Worm (Caenorhabditis elegans) whole organism, L1 larva: ENCODE data around the gene F45D3.2.

Source experiments
- C04F5.9 ChIP-seq: sonication (generic microtip); optimal IDR thresholded peaks from 2 replicates; lab custom pipeline; 2016; ENCODE audit warnings: missing genetic modification characterization, missing compliant biosample characterization
- C34B4.2 ChIP-seq: sonication (generic microtip); optimal IDR thresholded peaks from 2 replicates; lab custom pipeline; 2017; ENCODE audit warnings: mild to moderate bottlenecking, missing genetic modification characterization, missing compliant biosample characterization
- alr-1 ChIP-seq: fragments of 200-800 bp; sonication (Bioruptor generic); optimal IDR thresholded peaks from 2 replicates; lab custom pipeline; 2018; ENCODE audit warnings: borderline replicate concordance, mild to moderate bottlenecking, missing genetic modification characterization, missing compliant biosample characterization
- aly-2 ChIP-seq: fragments of 150-350 bp; optimal IDR thresholded peaks from 2 replicates; lab custom pipeline; 2014; ENCODE audit warnings: missing biosample characterization, missing genetic modification characterization
- ama-1 ChIP-seq: fragments of 150-350 bp; optimal IDR thresholded peaks from 2 replicates; lab custom pipeline; 2014
- blmp-1 ChIP-seq: fragments of 150-350 bp; optimal IDR thresholded peaks from 2 replicates; lab custom pipeline; 2014; ENCODE audit warnings: missing biosample characterization, missing genetic modification characterization
- ceh-82 ChIP-seq, 3 experiments: fragments of 150-350 bp in 1 of 3; sonication (generic microtip) in 2 of 3; optimal IDR thresholded peaks; 2 replicates each; lab custom pipeline; 2014 to 2017; ENCODE audit warnings: missing biosample characterization in 3 of 3, missing genetic modification characterization in 3 of 3
- dpl-1 ChIP-seq, 3 experiments: fragments of 150-350 bp in 2 of 3; sonication (generic microtip) in 1 of 3; optimal IDR thresholded peaks; 2 replicates each; lab custom pipeline; 2014 to 2017; ENCODE audit warnings: missing biosample characterization in 3 of 3, missing genetic modification characterization in 3 of 3, missing genetic modification reagents in 3 of 3
- efl-3 ChIP-seq: fragments of 200-800 bp; sonication (Bioruptor generic); optimal IDR thresholded peaks from 2 replicates; lab custom pipeline; 2018; ENCODE audit warnings: mild to moderate bottlenecking, missing genetic modification characterization, missing compliant biosample characterization
- egl-13 ChIP-seq: sonication (generic microtip); optimal IDR thresholded peaks from 2 replicates; lab custom pipeline; 2016; ENCODE audit warnings: missing genotype, missing genetic modification reagents, missing genetic modification characterization, missing compliant biosample characterization
- elt-2 ChIP-seq: sonication (generic microtip); optimal IDR thresholded peaks from 2 replicates; lab custom pipeline; 2016; ENCODE audit warnings: missing genetic modification characterization, mild to moderate bottlenecking, inconsistent platforms, missing compliant biosample characterization, missing genetic modification reagents
- elt-3 ChIP-seq, 6 experiments: fragments of 150-350 bp in 1 of 6; sonication (generic microtip); optimal IDR thresholded peaks; 2 replicates each; lab custom pipeline; 2017 to 2018; ENCODE audit warnings: missing biosample characterization in 6 of 6, missing genetic modification characterization in 6 of 6, inconsistent platforms in 1 of 6
- grh-1 ChIP-seq: fragments of 200-800 bp; sonication (Bioruptor generic); IDR thresholded peaks from 2 replicates; pipeline ENCODE4 v1.3.6; 2022; ENCODE audit warnings: missing genetic modification reagents, missing genetic modification characterization, missing compliant biosample characterization
- hlh-4 ChIP-seq: sonication (generic microtip); optimal IDR thresholded peaks from 2 replicates; lab custom pipeline; 2016; ENCODE audit warnings: mild to moderate bottlenecking, missing genetic modification characterization, missing compliant biosample characterization
- hpl-2 ChIP-seq: fragments of 150-350 bp; optimal IDR thresholded peaks from 2 replicates; lab custom pipeline; 2014; ENCODE audit warnings: missing biosample characterization, missing genetic modification reagents, missing genetic modification characterization
- irx-1 ChIP-seq: sonication (generic microtip); optimal IDR thresholded peaks from 2 replicates; lab custom pipeline; 2016; ENCODE audit warnings: missing genetic modification characterization, missing compliant biosample characterization
- jun-1 ChIP-seq: fragments of 150-350 bp; optimal IDR thresholded peaks from 2 replicates; lab custom pipeline; 2014; ENCODE audit warnings: missing biosample characterization, missing genetic modification reagents, missing genetic modification characterization
- lin-14 ChIP-seq: fragments of 200-800 bp; sonication (Bioruptor generic); optimal IDR thresholded peaks from 2 replicates; lab custom pipeline; 2018; ENCODE audit warnings: mild to moderate bottlenecking, missing genetic modification characterization, moderate library complexity, missing compliant biosample characterization
- lin-35 ChIP-seq, 2 experiments: fragments of 150-350 bp; optimal IDR thresholded peaks; 2 replicates each; lab custom pipeline; 2014; ENCODE audit warnings: missing biosample characterization in 2 of 2, missing genetic modification characterization in 2 of 2, missing genetic modification reagents in 2 of 2
- lin-39 ChIP-seq: fragments of 150-350 bp; optimal IDR thresholded peaks from 2 replicates; lab custom pipeline; 2014; ENCODE audit warnings: missing biosample characterization, missing genetic modification reagents, missing genetic modification characterization
- lir-3 ChIP-seq: sonication (generic microtip); optimal IDR thresholded peaks from 2 replicates; lab custom pipeline; 2016; ENCODE audit warnings: mild to moderate bottlenecking, missing genetic modification characterization, moderate library complexity, missing compliant biosample characterization; ENCODE audit not compliant: poor library complexity
- lsy-2 ChIP-seq, 2 experiments: fragments of 150-350 bp; optimal IDR thresholded peaks; 2 replicates each; lab custom pipeline; 2014; ENCODE audit warnings: missing biosample characterization in 2 of 2, missing genetic modification characterization in 2 of 2
- mab-9 ChIP-seq: fragments of 200-800 bp; sonication (Bioruptor generic); IDR thresholded peaks from 2 replicates; pipeline ENCODE4 v1.3.6; 2022; ENCODE audit warnings: missing genetic modification reagents, missing genetic modification characterization, missing compliant biosample characterization
- mep-1 ChIP-seq: fragments of 150-350 bp; optimal IDR thresholded peaks from 2 replicates; lab custom pipeline; 2014; ENCODE audit warnings: missing biosample characterization, missing genetic modification characterization
- nhr-20 ChIP-seq: sonication (generic microtip); optimal IDR thresholded peaks from 2 replicates; lab custom pipeline; 2016; ENCODE audit warnings: mild to moderate bottlenecking, missing genetic modification characterization, missing compliant biosample characterization
- nhr-237 ChIP-seq: fragments of 150-350 bp; optimal IDR thresholded peaks from 2 replicates; lab custom pipeline; 2014; ENCODE audit warnings: missing biosample characterization, missing genetic modification characterization
- nhr-28 ChIP-seq: fragments of 150-350 bp; optimal IDR thresholded peaks from 2 replicates; lab custom pipeline; 2014; ENCODE audit warnings: missing biosample characterization, missing genetic modification characterization
- nhr-71 ChIP-seq: sonication (generic microtip); optimal IDR thresholded peaks from 2 replicates; lab custom pipeline; 2016; ENCODE audit warnings: mild to moderate bottlenecking, missing genetic modification characterization, moderate library complexity, missing compliant biosample characterization
- nhr-76 ChIP-seq: sonication (generic microtip); optimal IDR thresholded peaks from 2 replicates; lab custom pipeline; 2017; ENCODE audit warnings: missing biosample characterization, missing genetic modification characterization
- nhr-85 ChIP-seq: sonication (generic microtip); peaks from one replicate; lab custom pipeline; 2016; ENCODE audit warnings: missing genetic modification characterization, inconsistent platforms, missing compliant biosample characterization
- nhr-90 ChIP-seq: sonication (generic microtip); optimal IDR thresholded peaks from 2 replicates; lab custom pipeline; 2016; ENCODE audit warnings: mild to moderate bottlenecking, missing genetic modification characterization, missing compliant biosample characterization; ENCODE audit not compliant: poor library complexity
- skn-1 ChIP-seq: fragments of 150-350 bp; optimal IDR thresholded peaks from 2 replicates; lab custom pipeline; 2014; ENCODE audit warnings: missing biosample characterization, missing genetic modification characterization
- snpc-4 ChIP-seq: fragments of 150-350 bp; optimal IDR thresholded peaks from 2 replicates; lab custom pipeline; 2014; ENCODE audit warnings: missing biosample characterization, missing genetic modification characterization
- sox-4 ChIP-seq: sonication (generic microtip); optimal IDR thresholded peaks from 2 replicates; lab custom pipeline; 2016; ENCODE audit warnings: missing genetic modification characterization, missing compliant biosample characterization
- sup-37 ChIP-seq: fragments of 200-800 bp; sonication (Bioruptor generic); optimal IDR thresholded peaks from 2 replicates; lab custom pipeline; 2018; ENCODE audit warnings: mild to moderate bottlenecking, missing genetic modification characterization, missing compliant biosample characterization
- tlp-1 ChIP-seq: fragments of 150-350 bp; optimal IDR thresholded peaks from 2 replicates; lab custom pipeline; 2014; ENCODE audit warnings: missing biosample characterization, missing genetic modification characterization
- unc-98 ChIP-seq: fragments of 200-800 bp; sonication (Bioruptor generic); IDR thresholded peaks from 2 replicates; pipeline ENCODE4 v1.3.6; 2022; ENCODE audit warnings: missing genetic modification characterization, missing compliant biosample characterization
- ztf-4 ChIP-seq: fragments of 150-350 bp; optimal IDR thresholded peaks from 2 replicates; lab custom pipeline; 2014; ENCODE audit warnings: missing biosample characterization, missing genetic modification characterization

The F45D3.2 gene

ce11 chrV:12511946-12512345 is 28.9 kb upstream of the F45D3.2 start (continued):
- TF ChIP-seq C04F5.9 (tag; lab: Kevin White, UChicago) (no peak), hlh-4 (tag; lab: Kevin White, UChicago) (no peak), lin-39 (tag; lab: Kevin White, UChicago) (no peak), nhr-85 (tag; lab: Kevin White, UChicago) (peak; percentile 80), nhr-28 (tag; lab: Kevin White, UChicago) (no peak), efl-3 (GFP tag; lab: Kevin White, UChicago) (no peak), alr-1 (no peak), mep-1 (no peak), elt-2 (tag; lab: Kevin White, UChicago) (no peak), lin-14 (GFP tag; lab: Kevin White, UChicago) (peak; percentile 56), blmp-1 (tag; lab: Kevin White, UChicago) (peak; percentile 1), sox-4 (tag; lab: Kevin White, UChicago) (no peak), ceh-82 (tag; optimal IDR thresholded peaks at IDR 0.05; lab: Kevin White, UChicago) (no peak), unc-98 (GFP tag; lab: Robert Waterston, UW) (no peak), dpl-1 (GFP tag; optimal IDR thresholded peaks at IDR 0.05; lab: Kevin White, UChicago) (no peak), mab-9 (GFP tag; lab: Robert Waterston, UW) (no peak), nhr-237 (tag; lab: Kevin White, UChicago) (no peak), C34B4.2 (no peak), nhr-76 (tag; lab: Kevin White, UChicago) (no peak), ama-1 (lab: Kevin White, UChicago) (no peak), lsy-2 (tag; optimal IDR thresholded peaks at IDR 0.05; lab: Kevin White, UChicago) (peak in 1 of 2 experiments; percentile 26), nhr-90 (tag; lab: Kevin White, UChicago) (no peak)

ce11 chrV:12512773-12513172 is 28.1 kb upstream of the F45D3.2 start, which contains the start of the genes T28H10.2 and lgmn-1:
Gene T28H10.2, minus strand, starts transcription at chrV:12512949.
Gene lgmn-1, plus strand, starts transcription at chrV:12513056.
- peak; percentile 44 for TF ChIP-seq nhr-71
- TF ChIP-seq snpc-4: no peak
- TF ChIP-seq blmp-1 (tag; lab: Kevin White, UChicago): peak; percentile 10
- TF ChIP-seq nhr-20 (tag; lab: Kevin White, UChicago): peak; percentile 34
- peak; percentile 29 for TF ChIP-seq nhr-90 (tag; lab: Kevin White, UChicago)
- no peak for TF ChIP-seq lir-3 (tag; lab: Kevin White, UChicago)
- TF ChIP-seq lsy-2 (tag; optimal IDR thresholded peaks at IDR 0.05; lab: Kevin White, UChicago): peak in 1 of 2 experiments; percentile 6
- TF ChIP-seq lin-35 (GFP tag; optimal IDR thresholded peaks at IDR 0.05; lab: Kevin White, UChicago): peak in 1 of 2 experiments; percentile 70
- peak; percentile 83 for TF ChIP-seq elt-2 (tag; lab: Kevin White, UChicago)
- TF ChIP-seq elt-3 (tag; optimal IDR thresholded peaks at IDR 0.05; lab: Kevin White, UChicago): peak in 2 of 6 experiments; percentile 6 to 32
- TF ChIP-seq hpl-2: no peak
- TF ChIP-seq grh-1 (GFP tag; lab: Robert Waterston, UW): no peak
- peak; percentile 44 for TF ChIP-seq lin-14 (GFP tag; lab: Kevin White, UChicago)

- TF ChIP-seq jun-1 (no peak), tlp-1 (tag; lab: Kevin White, UChicago) (no peak), ztf-4 (tag; lab: Kevin White, UChicago) (no peak), unc-98 (GFP tag; lab: Robert Waterston, UW) (no peak), lin-35 (GFP tag; optimal IDR thresholded peaks at IDR 0.05; lab: Kevin White, UChicago) (peak in 1 of 2 experiments; percentile 7), aly-2 (tag; lab: Kevin White, UChicago) (no peak), nhr-20 (tag; lab: Kevin White, UChicago) (peak; percentile 1), nhr-71 (peak; percentile 10), elt-2 (tag; lab: Kevin White, UChicago) (peak; percentile 45), skn-1 (peak; percentile 12), irx-1 (tag; lab: Kevin White, UChicago) (no peak), egl-13 (tag; lab: Kevin White, UChicago) (no peak), hpl-2 (peak; percentile 25), nhr-90 (tag; lab: Kevin White, UChicago) (no peak), lin-14 (GFP tag; lab: Kevin White, UChicago) (no peak), nhr-237 (tag; lab: Kevin White, UChicago) (no peak), sup-37 (GFP tag; lab: Kevin White, UChicago) (no peak)
Observed at ce11 chrV:12513900-12514299, 26.9 kb upstream of the F45D3.2 start.
